Worm (Caenorhabditis elegans) whole organism, L4 larva: ENCODE data around the gene eif-3.G.

Experiments
- D1046.2 ChIP-seq: fragments of 200-800 bp; sonication (Bioruptor generic); IDR thresholded peaks from 2 replicates; pipeline ENCODE4 v1.3.6; 2022; ENCODE audit warnings: missing genetic modification characterization, missing compliant biosample characterization
- F10B5.3 ChIP-seq: sonication (generic microtip); optimal IDR thresholded peaks from 2 replicates; lab custom pipeline; 2016; ENCODE audit warnings: mild to moderate bottlenecking, missing genetic modification characterization, missing compliant biosample characterization
- F49E8.2 ChIP-seq: sonication (generic microtip); optimal IDR thresholded peaks from 2 replicates; lab custom pipeline; 2016; ENCODE audit warnings: missing compliant biosample characterization, mild to moderate bottlenecking, missing genetic modification characterization, borderline replicate concordance
- T20F7.1 ChIP-seq: fragments of 200-800 bp; sonication (Bioruptor generic); optimal IDR thresholded peaks from 2 replicates; lab custom pipeline; 2018; ENCODE audit warnings: mild to moderate bottlenecking, missing genetic modification characterization, missing compliant biosample characterization
- T26A8.4 ChIP-seq: fragments of 200-800 bp; sonication (Bioruptor generic); IDR thresholded peaks from 2 replicates; pipeline ENCODE4 v1.3.6; 2022; ENCODE audit warnings: missing genetic modification characterization, missing compliant biosample characterization
- Y5F2A.4 ChIP-seq: fragments of 200-800 bp; sonication (Bioruptor generic); optimal IDR thresholded peaks from 2 replicates; lab custom pipeline; 2018; ENCODE audit warnings: mild to moderate bottlenecking, missing genetic modification characterization, missing compliant biosample characterization
- Y75B8A.6 ChIP-seq: fragments of 200-800 bp; sonication (Bioruptor generic); IDR thresholded peaks from 2 replicates; pipeline ENCODE4 v1.3.6; 2022; ENCODE audit warnings: missing genetic modification reagents, missing genetic modification characterization, missing compliant biosample characterization
- arid-1 ChIP-seq: fragments of 200-800 bp; sonication (Bioruptor generic); conservative IDR thresholded peaks from 2 replicates; pipeline ENCODE4 v1.3.6; 2022; ENCODE audit warnings: missing genetic modification reagents, missing genetic modification characterization, missing compliant biosample characterization
- ceh-82 ChIP-seq: sonication (generic microtip); optimal IDR thresholded peaks from 2 replicates; lab custom pipeline; 2017; ENCODE audit warnings: missing biosample characterization, missing genetic modification characterization
- daf-19 ChIP-seq: fragments of 200-800 bp; sonication (Bioruptor generic); conservative IDR thresholded peaks from 2 replicates; pipeline ENCODE4 v1.3.6; 2022; ENCODE audit warnings: missing genetic modification characterization, missing compliant biosample characterization
- daf-8 ChIP-seq: fragments of 200-800 bp; sonication (Bioruptor generic); IDR thresholded peaks from 2 replicates; pipeline ENCODE4 v1.3.6; 2022; ENCODE audit warnings: missing genetic modification characterization, missing compliant biosample characterization
- dmd-6 ChIP-seq: fragments of 200-800 bp; sonication (Bioruptor generic); IDR thresholded peaks from 2 replicates; pipeline ENCODE4 v1.3.6; 2022; ENCODE audit warnings: missing genetic modification reagents, missing genetic modification characterization, missing compliant biosample characterization
- duxl-1 ChIP-seq: sonication (generic microtip); optimal IDR thresholded peaks from 2 replicates; lab custom pipeline; 2016; ENCODE audit warnings: mild to moderate bottlenecking, missing genetic modification characterization, moderate library complexity, missing compliant biosample characterization; ENCODE audit not compliant: poor library complexity
- dve-1 ChIP-seq: sonication (generic microtip); optimal IDR thresholded peaks from 2 replicates; lab custom pipeline; 2017; ENCODE audit warnings: antibody characterized with exemption, mild to moderate bottlenecking, missing genetic modification characterization, missing compliant biosample characterization; ENCODE audit not compliant: insufficient read depth
- egl-43 ChIP-seq: fragments of 200-800 bp; sonication (Bioruptor generic); IDR thresholded peaks from 2 replicates; pipeline ENCODE4 v1.3.6; 2022; ENCODE audit warnings: missing genetic modification reagents, missing genetic modification characterization, missing compliant biosample characterization
- fkh-10 ChIP-seq: fragments of 150-350 bp; optimal IDR thresholded peaks from 2 replicates; lab custom pipeline; 2014; ENCODE audit warnings: missing biosample characterization, missing genetic modification reagents, missing genetic modification characterization
- fos-1 ChIP-seq: fragments of 150-350 bp; optimal IDR thresholded peaks from 2 replicates; lab custom pipeline; 2014; ENCODE audit warnings: missing biosample characterization, missing genetic modification characterization
- gei-8 ChIP-seq: fragments of 200-800 bp; sonication (Bioruptor generic); optimal IDR thresholded peaks from 2 replicates; lab custom pipeline; 2018; ENCODE audit warnings: mild to moderate bottlenecking, missing genetic modification characterization, missing compliant biosample characterization
- hlh-11 ChIP-seq: fragments of 200-800 bp; sonication (Bioruptor generic); optimal IDR thresholded peaks from 2 replicates; lab custom pipeline; 2018; ENCODE audit warnings: mild to moderate bottlenecking, missing genetic modification characterization, missing compliant biosample characterization
- hlh-30 ChIP-seq: sonication (generic microtip); optimal IDR thresholded peaks from 2 replicates; lab custom pipeline; 2017; ENCODE audit warnings: antibody characterized with exemption, mild to moderate bottlenecking, missing genetic modification characterization, missing compliant biosample characterization; ENCODE audit not compliant: insufficient read depth
- jun-1 ChIP-seq: fragments of 150-350 bp; optimal IDR thresholded peaks from 2 replicates; lab custom pipeline; 2014; ENCODE audit warnings: missing biosample characterization, missing genetic modification reagents, missing genetic modification characterization
- lsy-2 ChIP-seq, 2 experiments: fragments of 150-350 bp in 1 of 2; sonication (generic microtip) in 1 of 2; optimal IDR thresholded peaks; 2 replicates each; lab custom pipeline; 2014 to 2017; ENCODE audit warnings: missing biosample characterization in 2 of 2, missing genetic modification characterization in 2 of 2
- madf-5 ChIP-seq, 2 experiments: fragments of 200-800 bp; sonication (Bioruptor generic); IDR thresholded peaks; 2 replicates each; pipeline ENCODE4 v1.3.6; 2022; ENCODE audit warnings: missing compliant biosample characterization in 2 of 2, missing genetic modification characterization in 2 of 2
- mep-1 ChIP-seq: fragments of 150-350 bp; sonication (generic microtip); optimal IDR thresholded peaks from 3 replicates; lab custom pipeline; 2014; ENCODE audit warnings: missing biosample characterization, missing genetic modification characterization
- mes-2 ChIP-seq: sonication (generic microtip); optimal IDR thresholded peaks from 2 replicates; lab custom pipeline; 2016; ENCODE audit warnings: missing genotype, mild to moderate bottlenecking, missing genetic modification characterization, missing compliant biosample characterization; ENCODE audit not compliant: poor library complexity, severe bottlenecking
- mxl-2 ChIP-seq: fragments of 200-800 bp; sonication (Bioruptor generic); conservative IDR thresholded peaks from 2 replicates; pipeline ENCODE4 v1.3.6; 2022; ENCODE audit warnings: missing genetic modification reagents, missing genetic modification characterization, missing compliant biosample characterization
- mxl-3 ChIP-seq: fragments of 200-800 bp; sonication (Bioruptor generic); optimal IDR thresholded peaks from 2 replicates; lab custom pipeline; 2018; ENCODE audit warnings: mild to moderate bottlenecking, missing genetic modification characterization, missing compliant biosample characterization
- nhr-28 ChIP-seq: fragments of 150-350 bp; optimal IDR thresholded peaks from 2 replicates; lab custom pipeline; 2014; ENCODE audit warnings: missing biosample characterization, missing genetic modification characterization
- nhr-76 ChIP-seq: fragments of 150-350 bp; optimal IDR thresholded peaks from 2 replicates; lab custom pipeline; 2014; ENCODE audit warnings: missing biosample characterization, missing genetic modification characterization
- php-3 ChIP-seq: fragments of 200-800 bp; sonication (Bioruptor generic); IDR thresholded peaks from 2 replicates; pipeline ENCODE4 v1.3.6; 2022; ENCODE audit warnings: missing genetic modification reagents, missing genetic modification characterization, missing compliant biosample characterization
- pqm-1 ChIP-seq: sonication (generic microtip); optimal IDR thresholded peaks from 2 replicates; lab custom pipeline; 2017; ENCODE audit warnings: missing biosample characterization, missing genetic modification characterization
- set-16 ChIP-seq: fragments of 200-800 bp; sonication (Bioruptor generic); IDR thresholded peaks from 2 replicates; pipeline ENCODE4 v1.3.6; 2022; ENCODE audit warnings: missing genetic modification reagents, missing genetic modification characterization, missing compliant biosample characterization
- snpc-1.2 ChIP-seq: fragments of 200-800 bp; sonication (Bioruptor generic); IDR thresholded peaks from 2 replicates; pipeline ENCODE4 v1.3.6; 2022; ENCODE audit warnings: missing genetic modification reagents, missing genetic modification characterization, missing compliant biosample characterization
- tag-97 ChIP-seq: fragments of 200-800 bp; sonication (Bioruptor generic); IDR thresholded peaks from 2 replicates; pipeline ENCODE4 v1.3.6; 2022; ENCODE audit warnings: missing genetic modification characterization, missing compliant biosample characterization
- tra-1 ChIP-seq: fragments of 200-800 bp; sonication (Bioruptor generic); IDR thresholded peaks from 2 replicates; pipeline ENCODE4 v1.3.6; 2022; ENCODE audit warnings: missing genetic modification reagents, missing genetic modification characterization, missing compliant biosample characterization
- unc-130 ChIP-seq: sonication (generic microtip); optimal IDR thresholded peaks from 2 replicates; lab custom pipeline; 2016; ENCODE audit warnings: missing genetic modification reagents, missing genetic modification characterization, missing compliant biosample characterization
- unc-39 ChIP-seq: sonication (generic microtip); optimal IDR thresholded peaks from 2 replicates; lab custom pipeline; 2017; ENCODE audit warnings: missing biosample characterization, missing genetic modification characterization
- unc-62 ChIP-seq, 3 experiments: fragments of 150-350 bp in 1 of 3; sonication (generic microtip); optimal IDR thresholded peaks in 2 of 3; peaks in 1 of 3; 1 replicate in 1 of 3; 2 replicates in 2 of 3; lab custom pipeline; 2014 to 2017; ENCODE audit warnings: missing biosample characterization in 3 of 3, missing genetic modification characterization in 3 of 3, missing genetic modification reagents in 3 of 3, missing genotype in 1 of 3
- vab-7 ChIP-seq: fragments of 200-800 bp; sonication (Bioruptor generic); IDR thresholded peaks from 2 replicates; pipeline ENCODE4 v1.3.6; 2022; ENCODE audit warnings: missing genetic modification reagents, missing genetic modification characterization, missing compliant biosample characterization
- zip-11 ChIP-seq: fragments of 200-800 bp; sonication (Bioruptor generic); IDR thresholded peaks from 2 replicates; pipeline ENCODE4 v1.3.6; 2022; ENCODE audit warnings: missing genetic modification characterization, missing compliant biosample characterization
- ztf-7 ChIP-seq: fragments of 150-350 bp; optimal IDR thresholded peaks from 2 replicates; lab custom pipeline; 2014; ENCODE audit warnings: missing biosample characterization, missing genetic modification characterization

eif-3.G gene

DNA sequence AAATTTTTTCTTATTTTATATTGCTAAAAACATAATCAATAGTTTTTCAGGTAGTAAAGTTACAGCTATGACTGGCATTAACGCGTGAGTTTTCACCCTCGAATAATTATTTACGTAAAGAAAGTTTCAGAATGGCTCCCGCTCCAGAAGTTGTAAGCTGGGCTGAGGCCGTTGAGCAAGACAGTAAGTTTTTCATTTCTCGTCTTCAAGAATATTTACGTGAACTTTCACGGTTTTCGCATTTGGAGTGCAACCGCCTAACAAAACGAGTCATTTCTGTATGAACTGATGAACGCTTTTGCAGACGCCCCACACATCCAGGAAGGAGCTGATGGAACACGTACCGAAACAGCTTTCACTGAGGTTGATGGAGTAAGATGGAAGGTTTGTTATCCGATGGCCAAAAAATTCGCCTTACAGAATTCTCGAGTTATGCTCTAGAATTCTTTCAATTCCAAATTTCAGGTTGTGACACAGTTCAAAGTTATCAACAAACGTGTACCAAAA is at the start of gene eif-3.G:
TSS of gene eif-3.G (plus strand) at position 51 of the 507 bp plus-strand sequence.
- TF ChIP-seq unc-39 (tag; lab: Kevin White, UChicago) (no peak), ceh-82 (no peak), nhr-76 (tag; lab: Kevin White, UChicago) (no peak), D1046.2 (no peak), snpc-1.2 (GFP tag; lab: Robert Waterston, UW) (0 out of 2 replicates have a peak, but pooled peaks have one; percentile 10), lsy-2 (tag; optimal IDR thresholded peaks at IDR 0.05; lab: Kevin White, UChicago) (no peak)
- TF ChIP-seq, all 104 proteins: peak for 1

DNA sequence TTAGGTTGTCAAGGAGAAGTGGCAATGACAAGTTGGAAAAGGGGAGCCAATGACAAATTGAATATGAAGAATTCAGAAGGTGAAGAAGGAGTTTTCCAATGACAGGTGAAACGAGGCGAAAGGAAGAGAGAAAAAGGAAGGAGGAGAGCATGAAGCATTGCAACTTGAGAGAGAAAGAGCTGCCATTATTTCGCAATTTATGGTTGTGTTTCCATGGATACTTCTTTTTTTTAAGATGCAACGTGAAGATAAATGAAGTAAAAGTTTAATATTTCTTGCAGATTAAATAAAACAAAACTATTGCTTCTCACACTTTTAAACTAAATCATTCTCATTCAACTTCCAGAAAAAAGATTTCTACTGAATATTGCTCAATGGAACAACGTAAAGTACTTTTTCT is 48.4 kb upstream of the eif-3.G start, which contains the start of gene F49E12.8:
TSS of gene F49E12.8 (minus strand) at position 101 of the 400 bp plus-strand sequence.
- TF ChIP-seq vab-7 (GFP tag; lab: Robert Waterston, UW) (no peak), dve-1 (tag; lab: Kevin White, UChicago) (peak; percentile 24)

DNA sequence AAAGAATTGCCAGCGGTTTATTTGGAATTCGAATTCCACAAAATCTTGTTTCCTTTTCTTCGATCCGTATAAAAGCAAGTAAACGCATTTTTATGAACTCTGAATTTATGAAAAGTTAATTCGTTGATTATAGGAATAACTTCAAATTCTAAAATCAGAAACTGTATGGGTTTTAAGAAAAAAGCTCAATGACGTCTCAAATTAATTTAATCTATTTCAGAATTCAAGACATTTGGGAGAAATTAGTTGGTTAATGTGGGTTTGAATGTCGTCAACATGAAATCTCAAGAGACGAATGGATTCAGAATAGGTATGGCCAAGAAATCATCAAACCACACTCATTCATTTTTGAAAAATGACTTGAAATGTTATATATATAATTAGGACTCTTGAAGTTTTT is 46.5 kb upstream of the eif-3.G start, which contains the start of gene F49E12.7:
TSS of gene F49E12.7 (minus strand) at position 101 of the 400 bp plus-strand sequence.
- no peak for TF ChIP-seq tra-1 (GFP tag; lab: Robert Waterston, UW)
- no peak for TF ChIP-seq Y75B8A.6
- no peak for TF ChIP-seq unc-39 (tag; lab: Kevin White, UChicago)
- no peak for TF ChIP-seq duxl-1 (tag; lab: Kevin White, UChicago)
- TF ChIP-seq daf-19 (GFP tag; lab: Robert Waterston, UW), result no peak

DNA sequence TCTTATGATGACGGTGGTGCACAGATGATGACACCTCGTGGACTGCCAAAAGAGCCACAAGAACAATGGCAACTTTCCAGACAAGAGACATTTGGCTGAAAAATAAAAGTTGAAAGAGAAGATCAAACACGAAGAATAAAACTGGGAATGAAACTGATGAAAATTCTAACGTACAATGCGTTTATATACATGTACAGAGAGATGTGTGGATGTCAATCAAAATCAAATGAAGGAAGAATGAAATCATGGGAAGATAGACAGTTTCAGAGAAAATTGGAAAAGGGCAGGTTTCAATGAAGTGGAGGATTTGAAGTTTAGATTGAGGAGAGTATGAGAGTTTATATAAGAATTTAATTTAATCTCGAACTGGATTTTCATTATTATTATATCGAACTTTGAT is 43.5 kb upstream of the eif-3.G start, which contains the start of gene dod-23:
TSS of gene dod-23 (minus strand) at position 101 of the 400 bp plus-strand sequence.
- TF ChIP-seq hlh-30 (tag; lab: Kevin White, UChicago), result no peak
- TF ChIP-seq dmd-6 (GFP tag; lab: Robert Waterston, UW), result 0 out of 2 replicates have a peak, but pooled peaks have one; percentile 18

DNA sequence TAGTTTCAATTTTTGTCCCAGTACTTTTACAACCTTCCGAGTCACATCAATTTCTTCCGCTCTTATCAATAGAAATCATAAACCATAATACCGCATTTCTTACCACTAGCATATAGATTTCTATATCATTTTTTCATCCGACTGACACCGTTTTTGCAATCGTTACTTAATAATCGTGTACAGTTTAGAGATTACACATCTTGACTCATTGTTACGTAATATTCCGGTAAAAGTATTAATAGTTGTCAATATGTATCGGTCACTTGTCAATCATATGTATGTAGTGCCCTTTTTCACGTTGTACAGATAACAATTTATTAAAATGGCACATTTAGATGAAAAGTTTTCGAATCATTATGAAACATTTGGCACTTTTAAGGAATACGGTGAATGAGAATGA is 42.6 kb upstream of the eif-3.G start:
- TF ChIP-seq ztf-7 (tag; lab: Kevin White, UChicago), result no peak
- no peak for TF ChIP-seq set-16 (GFP tag; lab: Robert Waterston, UW)
- no peak for TF ChIP-seq mxl-2 (GFP tag; lab: Robert Waterston, UW)
- TF ChIP-seq jun-1 (tag; lab: Kevin White, UChicago), result no peak
- no peak for TF ChIP-seq Y5F2A.4 (GFP tag; lab: Kevin White, UChicago)
- TF ChIP-seq mep-1 (tag; lab: Kevin White, UChicago), result no peak
- no peak for TF ChIP-seq daf-8
- TF ChIP-seq unc-62 (GFP tag; optimal IDR thresholded peaks at IDR 0.05 in 1 of 2; lab: Kevin White, UChicago), result peak in 1 of 2 experiments; percentile 63
- TF ChIP-seq unc-62 (tag; optimal IDR thresholded peaks at IDR 0.05; lab: Kevin White, UChicago), result no peak
- no peak for TF ChIP-seq unc-130 (GFP tag; lab: Kevin White, UChicago)
- no peak for TF ChIP-seq ceh-82
- TF ChIP-seq T20F7.1 (GFP tag; lab: Kevin White, UChicago), result peak; percentile 38
- no peak for TF ChIP-seq hlh-11 (tag; lab: Kevin White, UChicago)
- no peak for TF ChIP-seq madf-5 (GFP tag; IDR thresholded peaks at IDR 0.05; lab: Robert Waterston, UW)
- TF ChIP-seq dmd-6 (GFP tag; lab: Robert Waterston, UW), result no peak
- no peak for TF ChIP-seq tag-97 (GFP tag; lab: Robert Waterston, UW)
- no peak for TF ChIP-seq T26A8.4
- TF ChIP-seq F10B5.3 (tag; lab: Kevin White, UChicago), result no peak
- no peak for TF ChIP-seq hlh-30 (tag; lab: Kevin White, UChicago)
- TF ChIP-seq gei-8 (GFP tag; lab: Kevin White, UChicago), result no peak
- no peak for TF ChIP-seq php-3 (GFP tag; lab: Robert Waterston, UW)
- no peak for TF ChIP-seq zip-11 (GFP tag; lab: Robert Waterston, UW)
- TF ChIP-seq dve-1 (tag; lab: Kevin White, UChicago), result peak; percentile 20
- TF ChIP-seq tra-1 (GFP tag; lab: Robert Waterston, UW), result no peak
- no peak for TF ChIP-seq egl-43 (GFP tag; lab: Robert Waterston, UW)
- no peak for TF ChIP-seq mxl-3 (GFP tag; lab: Kevin White, UChicago)
- peak; percentile 47 for TF ChIP-seq nhr-28 (tag; lab: Kevin White, UChicago)
- TF ChIP-seq F49E8.2 (tag; lab: Kevin White, UChicago), result no peak
- no peak for TF ChIP-seq arid-1 (GFP tag; lab: Robert Waterston, UW)
- no peak for TF ChIP-seq fkh-10 (GFP tag; lab: Kevin White, UChicago)
- TF ChIP-seq pqm-1, result peak; percentile 84
- TF ChIP-seq fos-1, result no peak
- no peak for TF ChIP-seq mes-2
